Worm (Caenorhabditis elegans): Measurements from ENCODE around the gene C33H5.1.
A peak's percentile ranks its signal among the peaks of the same experiment; 100 is the strongest.

Gene C33H5.1

DNA sequence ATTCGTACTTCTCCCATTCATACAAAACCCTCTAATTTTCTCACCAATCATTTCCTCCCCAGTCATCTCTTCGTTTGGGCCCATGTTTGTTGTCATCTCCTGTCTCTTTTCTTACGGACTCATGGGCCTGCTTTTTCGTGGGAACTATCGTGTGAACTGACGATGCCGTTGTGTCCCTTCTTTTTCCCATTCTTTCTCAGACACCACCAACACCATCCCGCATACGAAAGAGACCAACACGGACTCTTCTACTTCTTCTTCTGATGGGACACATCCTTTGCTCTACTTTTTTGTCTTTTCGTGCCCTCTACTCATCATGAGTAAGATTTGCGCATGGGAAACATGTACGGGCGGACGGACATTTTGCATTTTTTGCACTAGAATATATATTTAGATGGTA is 41.6 kb downstream of the C33H5.1 start:
- TF ChIP-seq aha-1 (tag) (peak; percentile 89), tag-97 (GFP tag; IDR thresholded peaks at IDR 0.05) (no peak)

- TF ChIP-seq pha-4 (GFP tag; IDR thresholded peaks at IDR 0.05) (no peak), pha-4 (tag; optimal IDR thresholded peaks at IDR 0.05) (no peak), unc-62 (GFP tag; optimal IDR thresholded peaks at IDR 0.05 in 1 of 2) (peak in 1 of 2 experiments; percentile 87), unc-62 (tag; optimal IDR thresholded peaks at IDR 0.05) (no peak), aha-1 (tag) (peak; percentile 64)
Observed at ce11 chrIV:7851291-7851690, 42.6 kb downstream of the C33H5.1 start.
